Worm (Caenorhabditis elegans): ENCODE results near the gene ZK1240.11.

ce11 chrII:2279839-2280238, 45.2 kb upstream of the ZK1240.11 start, which contains the start of gene K09F6.11:
- TF ChIP-seq elt-1 (tag; optimal IDR thresholded peaks at IDR 0.05) (no peak), unc-39 (tag; optimal IDR thresholded peaks at IDR 0.05) (no peak), ztf-11 (tag; optimal IDR thresholded peaks at IDR 0.05) (no peak), lin-15B (tag; optimal IDR thresholded peaks at IDR 0.05) (no peak)
